Fruit fly (Drosophila melanogaster) Kc167 (cell line): Measurements from ENCODE around the gene tplus3a.

ENCODE experiments used
- Myc ChIP-seq: fragments of >200 bp; optimal IDR thresholded peaks from 2 replicates; lab custom pipeline; 2017; ENCODE audit warnings: missing external identifiers
- Sin3A ChIP-seq: fragments of >200 bp; optimal IDR thresholded peaks from 2 replicates; lab custom pipeline; 2018; ENCODE audit warnings: missing external identifiers
- h ChIP-seq: fragments of >200 bp; optimal IDR thresholded peaks from 3 replicates; lab custom pipeline; 2018; ENCODE audit warnings: missing external identifiers
- insv ChIP-seq: fragments of >200 bp; optimal IDR thresholded peaks from 3 replicates; lab custom pipeline; 2018; ENCODE audit warnings: missing external identifiers
- psq ChIP-seq: fragments of >200 bp; optimal IDR thresholded peaks from 2 replicates; lab custom pipeline; 2017; ENCODE audit warnings: missing external identifiers
- ttk ChIP-seq: sonication (Bioruptor generic); optimal IDR thresholded peaks from 2 replicates; lab custom pipeline; 2017; ENCODE audit warnings: missing external identifiers

tplus3a gene

DNA sequence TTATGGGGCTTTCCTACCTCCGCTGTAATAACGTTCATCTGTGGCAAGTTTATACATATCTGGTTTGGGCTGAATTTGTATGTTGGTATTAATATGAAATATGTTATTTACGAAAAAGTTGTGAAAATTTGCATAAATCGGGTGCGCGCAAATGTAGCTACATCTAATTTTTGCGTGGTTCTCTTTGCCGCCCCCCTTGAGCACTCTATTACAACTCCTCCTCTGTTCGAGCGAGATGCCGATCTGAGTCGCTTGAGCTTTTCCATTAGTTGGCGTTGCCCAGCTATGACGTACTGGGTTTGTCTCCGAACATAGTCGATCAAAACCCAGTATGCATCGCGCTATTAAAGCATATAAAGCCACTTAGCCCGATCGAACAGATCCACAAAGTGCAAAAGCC lies 37.7 kb downstream of the tplus3a start, which contains the start of gene CG6675:
Gene CG6675 (plus strand): TSS at position 301 of the 400 bp plus-strand sequence.
- no peak for TF ChIP-seq insv (lab: Kevin White, UChicago)
- TF ChIP-seq Myc (lab: Kevin White, UChicago) = no peak
- no peak for TF ChIP-seq ttk (lab: Kevin White, UChicago)
- TF ChIP-seq psq (lab: Kevin White, UChicago) = no peak
- no peak for TF ChIP-seq h (lab: Kevin White, UChicago)
- no peak for TF ChIP-seq Sin3A

DNA sequence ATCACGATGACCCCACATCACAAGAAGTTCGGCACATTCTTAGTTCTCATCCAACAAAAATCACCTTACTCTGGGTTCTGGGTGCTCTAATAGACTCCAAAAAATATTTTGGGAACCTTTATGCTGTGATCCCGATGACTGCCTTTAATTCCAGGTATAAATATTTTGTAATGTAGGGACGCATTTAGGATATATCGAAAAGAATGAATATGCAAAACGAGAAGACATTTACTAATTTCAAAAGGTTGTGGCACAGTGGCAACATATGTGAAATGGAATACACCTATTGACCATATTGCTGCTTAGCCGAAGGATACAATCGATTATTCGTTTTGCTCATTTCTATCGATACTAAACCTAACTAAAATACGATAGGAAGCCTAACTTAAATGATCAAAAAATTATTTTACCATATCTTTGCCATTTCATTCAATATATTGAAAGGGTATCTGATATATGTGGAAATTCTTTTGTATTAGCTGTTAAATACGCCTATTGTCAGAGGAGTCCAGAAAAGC lies 50.0 kb downstream of the tplus3a start, which contains the start of gene CG3651:
Gene CG3651 (plus strand): TSS at position 468 of the 518 bp plus-strand sequence.
- TF ChIP-seq ttk (lab: Kevin White, UChicago) (no peak), psq (lab: Kevin White, UChicago) (no peak), insv (lab: Kevin White, UChicago) (no peak), h (lab: Kevin White, UChicago) (no peak), Myc (lab: Kevin White, UChicago) (no peak), Sin3A (no peak)

DNA sequence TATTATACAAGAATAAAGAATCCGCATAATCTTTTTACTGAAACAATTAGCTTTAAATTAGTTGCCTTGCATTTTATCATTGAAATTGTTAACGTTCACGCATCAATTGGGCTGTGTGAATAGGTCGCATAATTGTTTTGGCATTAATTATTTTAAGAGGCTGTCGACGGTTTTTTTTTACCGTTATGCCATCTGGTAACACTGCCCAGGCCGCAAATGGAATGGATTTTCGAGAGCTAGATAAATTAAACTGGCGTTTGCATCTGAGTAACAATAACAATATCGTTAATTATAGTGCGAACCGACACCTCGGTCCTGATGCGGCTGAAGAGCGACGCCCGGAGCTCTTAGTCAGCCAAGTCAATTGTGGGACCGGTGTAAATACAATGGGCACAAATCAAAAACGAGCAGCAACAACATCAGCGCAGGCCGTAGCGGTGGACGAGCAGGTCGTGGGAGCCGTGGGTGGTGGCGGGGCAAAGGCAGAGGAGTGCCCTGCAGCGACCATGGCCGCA lies 50.8 kb downstream of the tplus3a start:
- TF ChIP-seq ttk (lab: Kevin White, UChicago) (no peak), psq (lab: Kevin White, UChicago) (no peak), Sin3A (no peak), insv (lab: Kevin White, UChicago) (no peak), Myc (lab: Kevin White, UChicago) (no peak), h (lab: Kevin White, UChicago) (no peak)
